Fruit fly (Drosophila melanogaster) whole organism, embryonic: Measurements from ENCODE around the gene CG4593.

Experiments used
- Antp ChIP-seq: fragments of 200-800 bp; sonication (Bioruptor generic); optimal IDR thresholded peaks from 3 replicates; lab custom pipeline; 2016; ENCODE audit warnings: missing biosample characterization, missing genetic modification characterization
- B-H2 ChIP-seq: fragments of 200-800 bp; sonication (Bioruptor generic); optimal IDR thresholded peaks from 2 replicates; lab custom pipeline; 2018; ENCODE audit warnings: missing biosample characterization, mild to moderate bottlenecking, missing genetic modification characterization
- CG10147 ChIP-seq: fragments of 200-800 bp; sonication (Bioruptor generic); optimal IDR thresholded peaks from 2 replicates; lab custom pipeline; 2019; ENCODE audit warnings: missing biosample characterization, mild to moderate bottlenecking, missing genetic modification characterization, moderate library complexity
- CG10267 ChIP-seq: fragments of 200-800 bp; sonication (Bioruptor generic); optimal IDR thresholded peaks from 2 replicates; lab custom pipeline; 2018; ENCODE audit warnings: missing biosample characterization, mild to moderate bottlenecking, missing genetic modification characterization, moderate library complexity
- CG10979 ChIP-seq: fragments of 200-800 bp; sonication (Bioruptor generic); optimal IDR thresholded peaks from 2 replicates; lab custom pipeline; 2018; ENCODE audit warnings: missing biosample characterization, mild to moderate bottlenecking, missing genetic modification characterization, moderate library complexity
- CG12769 ChIP-seq: fragments of 200-800 bp; sonication (Bioruptor generic); optimal IDR thresholded peaks from 2 replicates; lab custom pipeline; 2019; ENCODE audit warnings: missing biosample characterization, mild to moderate bottlenecking, missing genetic modification characterization, moderate library complexity
- CG15073 ChIP-seq: fragments of 200-800 bp; sonication (Bioruptor generic); optimal IDR thresholded peaks from 2 replicates; lab custom pipeline; 2016; ENCODE audit warnings: missing biosample characterization, missing genetic modification characterization
- CG15601 ChIP-seq: fragments of 200-800 bp; sonication (Bioruptor generic); optimal IDR thresholded peaks from 3 replicates; lab custom pipeline; 2019; ENCODE audit warnings: missing biosample characterization, mild to moderate bottlenecking, missing genetic modification characterization, moderate library complexity
- CG16815 ChIP-seq: fragments of 200-800 bp; sonication (Bioruptor generic); optimal IDR thresholded peaks from 3 replicates; lab custom pipeline; 2017; ENCODE audit warnings: missing biosample characterization, mild to moderate bottlenecking, missing genetic modification characterization
- CG17359 ChIP-seq: fragments of 200-800 bp; sonication (Bioruptor generic); optimal IDR thresholded peaks from 3 replicates; lab custom pipeline; 2018; ENCODE audit warnings: missing biosample characterization, mild to moderate bottlenecking, missing genetic modification characterization, moderate library complexity
- CG2116 ChIP-seq: fragments of 200-800 bp; sonication (Bioruptor generic); optimal IDR thresholded peaks from 3 replicates; lab custom pipeline; 2018; ENCODE audit warnings: missing biosample characterization, mild to moderate bottlenecking, missing genetic modification characterization
- CG2120 ChIP-seq: fragments of 200-800 bp; sonication (Bioruptor generic); optimal IDR thresholded peaks from 3 replicates; lab custom pipeline; 2016; ENCODE audit warnings: missing biosample characterization, missing genetic modification characterization
- CG2678 ChIP-seq: fragments of 200-800 bp; sonication (Bioruptor generic); optimal IDR thresholded peaks from 3 replicates; lab custom pipeline; 2019; ENCODE audit warnings: missing biosample characterization, mild to moderate bottlenecking, missing genetic modification characterization, moderate library complexity
- CG2889 ChIP-seq: fragments of 200-800 bp; sonication (Bioruptor generic); IDR thresholded peaks from 3 replicates; pipeline ENCODE4 v1.3.6; 2022; ENCODE audit warnings: missing biosample characterization, missing genetic modification characterization
- CG3726 ChIP-seq: fragments of 200-800 bp; sonication (Bioruptor generic); IDR thresholded peaks from 3 replicates; pipeline ENCODE4, ENCODE4 v1.3.6; 2022; ENCODE audit warnings: missing biosample characterization, missing genetic modification characterization
- CG5245 ChIP-seq: fragments of 200-800 bp; sonication (Bioruptor generic); optimal IDR thresholded peaks from 3 replicates; lab custom pipeline; 2016; ENCODE audit warnings: missing biosample characterization, missing genetic modification characterization
- CG6791 ChIP-seq: fragments of 200-800 bp; sonication (Bioruptor generic); IDR thresholded peaks from 3 replicates; pipeline ENCODE4 v1.3.6; 2022; ENCODE audit warnings: missing biosample characterization, missing genetic modification characterization; ENCODE audit not compliant: partially characterized antibody
- CG6813 ChIP-seq: fragments of 200-800 bp; sonication (Bioruptor generic); optimal IDR thresholded peaks from 2 replicates; lab custom pipeline; 2017; ENCODE audit warnings: missing biosample characterization, missing genetic modification characterization, mild to moderate bottlenecking, moderate library complexity, missing genetic modification reagents
- CG7271 ChIP-seq: fragments of 200-800 bp; sonication (Bioruptor generic); optimal IDR thresholded peaks from 2 replicates; lab custom pipeline; 2018; ENCODE audit warnings: missing biosample characterization, mild to moderate bottlenecking, missing genetic modification characterization, moderate library complexity
- CG7745 ChIP-seq: fragments of 200-800 bp; sonication (Bioruptor generic); optimal IDR thresholded peaks from 2 replicates; lab custom pipeline; 2018; ENCODE audit warnings: missing biosample characterization, mild to moderate bottlenecking, missing genetic modification characterization, moderate library complexity
- CG7928 ChIP-seq: fragments of 200-800 bp; sonication (Bioruptor generic); optimal IDR thresholded peaks from 2 replicates; lab custom pipeline; 2017; ENCODE audit warnings: missing biosample characterization, mild to moderate bottlenecking, missing genetic modification characterization
- CG9437 ChIP-seq: fragments of 200-800 bp; sonication (Bioruptor generic); optimal IDR thresholded peaks from 2 replicates; lab custom pipeline; 2018; ENCODE audit warnings: missing biosample characterization, mild to moderate bottlenecking, missing genetic modification characterization
- CG9609 ChIP-seq: fragments of 200-800 bp; sonication (Bioruptor generic); optimal IDR thresholded peaks from 3 replicates; lab custom pipeline; 2016; ENCODE audit warnings: missing biosample characterization, missing genetic modification characterization
- D ChIP-seq, 2 experiments: fragments of 200-800 bp in 1 of 2; fragments of >200 bp in 1 of 2; sonication (Bioruptor generic) in 1 of 2; optimal IDR thresholded peaks; 2 replicates in 1 of 2; 3 replicates in 1 of 2; lab custom pipeline; 2017; ENCODE audit warnings: mild to moderate bottlenecking in 1 of 2, missing biosample characterization in 1 of 2, missing genetic modification characterization in 1 of 2, missing genetic modification reagents in 1 of 2
- Dip3 ChIP-seq: fragments of 200-800 bp; sonication (Bioruptor generic); optimal IDR thresholded peaks from 3 replicates; lab custom pipeline; 2016; ENCODE audit warnings: missing biosample characterization, missing genetic modification characterization
- ERR ChIP-seq: fragments of 200-800 bp; sonication (Bioruptor generic); optimal IDR thresholded peaks from 2 replicates; lab custom pipeline; 2016; ENCODE audit warnings: missing biosample characterization, missing genetic modification characterization
- H15 ChIP-seq: fragments of 200-800 bp; sonication (Bioruptor generic); IDR thresholded peaks from 3 replicates; pipeline ENCODE4 v1.3.6; 2022; ENCODE audit warnings: missing biosample characterization, missing genetic modification characterization
- HmgZ ChIP-seq: fragments of 200-800 bp; sonication (Bioruptor generic); optimal IDR thresholded peaks from 2 replicates; lab custom pipeline; 2018; ENCODE audit warnings: missing biosample characterization, mild to moderate bottlenecking, missing genetic modification characterization
- Hsf ChIP-seq: fragments of 200-800 bp; sonication (Bioruptor generic); optimal IDR thresholded peaks from 3 replicates; lab custom pipeline; 2016; ENCODE audit warnings: missing biosample characterization, missing genetic modification characterization
- Oaz ChIP-seq: fragments of 200-800 bp; sonication (Bioruptor generic); IDR thresholded peaks from 2 replicates; pipeline ENCODE4 v1.3.6; 2022; ENCODE audit warnings: missing biosample characterization, missing genetic modification characterization
- Rfx ChIP-seq: fragments of 200-800 bp; sonication (Bioruptor generic); IDR thresholded peaks from 2 replicates; pipeline ENCODE4 v1.3.6; 2022; ENCODE audit warnings: missing biosample characterization, missing genetic modification characterization
- Six4 ChIP-seq: fragments of 200-800 bp; sonication (Bioruptor generic); optimal IDR thresholded peaks from 2 replicates; lab custom pipeline; 2016; ENCODE audit warnings: missing biosample characterization, missing genetic modification characterization
- Sry-β ChIP-seq: fragments of 200-800 bp; sonication (Bioruptor generic); optimal IDR thresholded peaks from 2 replicates; lab custom pipeline; 2018; ENCODE audit warnings: missing biosample characterization, mild to moderate bottlenecking, missing genetic modification characterization, moderate library complexity
- Stat92E ChIP-seq, 3 experiments: fragments of >200 bp in 2 of 3; fragments of 200-800 bp in 1 of 3; sonication (Bioruptor generic) in 1 of 3; optimal IDR thresholded peaks; 2 replicates each; lab custom pipeline; 2017 to 2019; ENCODE audit warnings: missing biosample characterization in 3 of 3, missing genetic modification characterization in 3 of 3, mild to moderate bottlenecking in 1 of 3, moderate library complexity in 1 of 3
- ab ChIP-seq: fragments of 200-800 bp; sonication (Bioruptor generic); optimal IDR thresholded peaks from 2 replicates; lab custom pipeline; 2016; ENCODE audit warnings: missing biosample characterization, missing genetic modification characterization
- ac ChIP-seq: fragments of 200-800 bp; sonication (Bioruptor generic); optimal IDR thresholded peaks from 3 replicates; lab custom pipeline; 2017; ENCODE audit warnings: missing biosample characterization, mild to moderate bottlenecking, missing genetic modification characterization
- ara ChIP-seq: fragments of 200-800 bp; sonication (Bioruptor generic); IDR thresholded peaks from 2 replicates; pipeline ENCODE4 v1.3.6; 2022; ENCODE audit warnings: missing biosample characterization, missing genetic modification characterization
- ato ChIP-seq: fragments of 200-800 bp; sonication (Bioruptor generic); IDR thresholded peaks from 2 replicates; pipeline ENCODE4 v1.3.6; 2022; ENCODE audit warnings: missing biosample characterization, missing genetic modification characterization; ENCODE audit not compliant: partially characterized antibody
- cwo ChIP-seq: fragments of 200-800 bp; sonication (Bioruptor generic); optimal IDR thresholded peaks from 3 replicates; lab custom pipeline; 2017; ENCODE audit warnings: missing biosample characterization, missing genetic modification characterization, mild to moderate bottlenecking, moderate library complexity, missing genetic modification reagents
- da ChIP-seq: fragments of 200-800 bp; sonication (Bioruptor generic); optimal IDR thresholded peaks from 2 replicates; lab custom pipeline; 2016; ENCODE audit warnings: missing biosample characterization, missing genetic modification characterization
- gcm ChIP-seq: fragments of 200-800 bp; sonication (Bioruptor generic); optimal IDR thresholded peaks from 2 replicates; lab custom pipeline; 2019; ENCODE audit warnings: missing biosample characterization, mild to moderate bottlenecking, missing genetic modification characterization, moderate library complexity
- ham ChIP-seq: fragments of 200-800 bp; sonication (Bioruptor generic); IDR thresholded peaks from 2 replicates; pipeline ENCODE4 v1.3.6; 2022; ENCODE audit warnings: missing biosample characterization, missing genetic modification characterization
- jing ChIP-seq: fragments of 200-800 bp; sonication (Bioruptor generic); optimal IDR thresholded peaks from 2 replicates; lab custom pipeline; 2018; ENCODE audit warnings: missing biosample characterization, mild to moderate bottlenecking, missing genetic modification characterization
- lab ChIP-seq: fragments of 200-800 bp; sonication (Bioruptor generic); optimal IDR thresholded peaks from 3 replicates; lab custom pipeline; 2017; ENCODE audit warnings: missing biosample characterization, missing genetic modification characterization, mild to moderate bottlenecking, moderate library complexity, missing genetic modification reagents
- mirr ChIP-seq: fragments of 200-800 bp; sonication (Bioruptor generic); optimal IDR thresholded peaks from 3 replicates; lab custom pipeline; 2018; ENCODE audit warnings: missing biosample characterization, mild to moderate bottlenecking, missing genetic modification characterization
- nom ChIP-seq: fragments of 200-800 bp; sonication (Bioruptor generic); optimal IDR thresholded peaks from 2 replicates; lab custom pipeline; 2017; ENCODE audit warnings: missing biosample characterization, missing genetic modification characterization, mild to moderate bottlenecking, moderate library complexity, missing genetic modification reagents
- sim ChIP-seq: fragments of 200-800 bp; sonication (Bioruptor generic); IDR thresholded peaks from 2 replicates; pipeline ENCODE4 v1.3.6; 2022; ENCODE audit warnings: missing biosample characterization, missing genetic modification characterization
- tin ChIP-seq: fragments of 200-800 bp; sonication (Bioruptor generic); optimal IDR thresholded peaks from 3 replicates; lab custom pipeline; 2016; ENCODE audit warnings: missing biosample characterization, missing genetic modification characterization
- unpg ChIP-seq: fragments of 200-800 bp; sonication (Bioruptor generic); optimal IDR thresholded peaks from 3 replicates; lab custom pipeline; 2018; ENCODE audit warnings: missing biosample characterization, mild to moderate bottlenecking, missing genetic modification characterization, moderate library complexity
- zen2 ChIP-seq: fragments of 200-800 bp; sonication (Bioruptor generic); IDR thresholded peaks from 3 replicates; pipeline ENCODE4 v1.3.6; 2022; ENCODE audit warnings: missing biosample characterization, missing genetic modification characterization; ENCODE audit not compliant: partially characterized antibody

The CG4593 gene

DNA sequence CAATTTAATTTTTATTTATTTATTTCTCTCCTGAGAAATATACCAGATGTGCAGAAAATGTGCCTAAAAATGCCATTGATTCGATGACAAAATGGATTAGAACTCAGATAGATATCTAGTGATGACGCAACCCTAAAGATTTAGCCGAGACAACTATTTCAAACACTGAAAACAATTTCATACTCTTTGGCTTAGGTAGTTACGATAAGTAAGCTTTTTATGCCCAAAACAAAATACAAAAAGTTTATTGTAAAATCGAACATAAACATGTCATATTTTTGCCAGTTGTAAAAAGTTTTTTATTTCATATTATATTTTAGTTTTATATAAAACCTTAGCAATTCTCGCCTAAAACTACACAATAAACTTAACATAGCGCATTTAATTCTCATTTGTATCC is 40.3 kb upstream of the CG4593 start, which contains the start of gene CG3040 (continued):
- TF ChIP-seq CG2678, result peak; percentile 39
- TF ChIP-seq ham (GFP tag; lab: Robert Waterston, UW), result no peak
- peak; percentile 54 for TF ChIP-seq Rfx (GFP tag; lab: Robert Waterston, UW)
- no peak for TF ChIP-seq Six4
- TF ChIP-seq Hsf, result peak; percentile 37
- no peak for TF ChIP-seq ac (GFP tag; lab: Kevin White, UChicago)
- no peak for TF ChIP-seq ab
- TF ChIP-seq ato (GFP tag; lab: Robert Waterston, UW), result no peak
- no peak for TF ChIP-seq jing (GFP tag; lab: Kevin White, UChicago)
- TF ChIP-seq CG2889, result no peak
- no peak for TF ChIP-seq cwo (GFP tag; lab: Kevin White, UChicago)
- no peak for TF ChIP-seq da (GFP tag; lab: Kevin White, UChicago)
- TF ChIP-seq ERR (GFP tag; lab: Kevin White, UChicago), result no peak
- TF ChIP-seq B-H2 (GFP tag; lab: Kevin White, UChicago), result peak; percentile 14
- no peak for TF ChIP-seq CG7271 (tag; lab: Kevin White, UChicago)
- no peak; the same call in 2 of the 3 replicates for TF ChIP-seq CG6791 (GFP tag; lab: Robert Waterston, UW)
- no peak for TF ChIP-seq CG7928 (GFP tag; lab: Kevin White, UChicago)
- TF ChIP-seq CG9437 (GFP tag; lab: Kevin White, UChicago), result no peak
- peak; percentile 44 for TF ChIP-seq lab (GFP tag; lab: Kevin White, UChicago)
- peak; percentile 62 for TF ChIP-seq CG2120 (GFP tag; lab: Kevin White, UChicago)
- TF ChIP-seq Stat92E (GFP tag; optimal IDR thresholded peaks at IDR 0.05; lab: Kevin White, UChicago), result no peak
- peak; percentile 41 for TF ChIP-seq CG12769 (tag; lab: Kevin White, UChicago)
- no peak for TF ChIP-seq sim
- TF ChIP-seq nom (GFP tag; lab: Kevin White, UChicago), result peak; percentile 9
- peak; percentile 13 for TF ChIP-seq CG2116 (GFP tag; lab: Kevin White, UChicago)
- no peak for TF ChIP-seq CG6813 (GFP tag; lab: Kevin White, UChicago)
- peak; percentile 16 for TF ChIP-seq CG10979 (tag; lab: Kevin White, UChicago)
- no peak for TF ChIP-seq Sry-β
- TF ChIP-seq CG15073 (GFP tag; lab: Kevin White, UChicago), result no peak
- no peak for TF ChIP-seq CG5245 (GFP tag; lab: Kevin White, UChicago)
- TF ChIP-seq tin (GFP tag; lab: Kevin White, UChicago), result peak; percentile 27
- TF ChIP-seq ara (GFP tag; lab: Robert Waterston, UW), result no peak
- TF ChIP-seq CG16815, result no peak
- no peak for TF ChIP-seq D (optimal IDR thresholded peaks at IDR 0.05; lab: Kevin White, UChicago)
- TF ChIP-seq D (GFP tag; optimal IDR thresholded peaks at IDR 0.05; lab: Kevin White, UChicago), result no peak
- TF ChIP-seq CG15601 (tag; lab: Kevin White, UChicago), result peak; percentile 99
- TF ChIP-seq gcm (GFP tag; lab: Kevin White, UChicago), result peak; percentile 28
- TF ChIP-seq CG10147, result no peak
- TF ChIP-seq Dip3 (GFP tag; lab: Kevin White, UChicago), result peak; percentile 1
- peak; percentile 48 for TF ChIP-seq unpg (GFP tag; lab: Kevin White, UChicago)
- TF ChIP-seq CG7745 (tag; lab: Kevin White, UChicago), result no peak
- peak; percentile 66 for TF ChIP-seq HmgZ
- peak; percentile 47 for TF ChIP-seq CG10267 (tag; lab: Kevin White, UChicago)
- TF ChIP-seq H15 (GFP tag; lab: Robert Waterston, UW), result no peak
- no peak for TF ChIP-seq CG3726
- no peak for TF ChIP-seq CG9609 (GFP tag; lab: Kevin White, UChicago)
- TF ChIP-seq CG17359 (tag; lab: Kevin White, UChicago), result peak; percentile 26
- TF ChIP-seq Oaz (GFP tag; lab: Robert Waterston, UW), result no peak
- TF ChIP-seq Antp, result peak; percentile 27
- TF ChIP-seq mirr (GFP tag; lab: Kevin White, UChicago), result no peak
- no peak for TF ChIP-seq zen2 (GFP tag; lab: Robert Waterston, UW)
